Worm (Caenorhabditis elegans) whole organism, L3 larva: Measurements from ENCODE around the gene F19B10.6.
A peak's percentile ranks its signal among the peaks of the same experiment; 100 is the strongest.

Experiments used
- R02D3.7 ChIP-seq: fragments of 150-350 bp; optimal IDR thresholded peaks from 2 replicates; lab custom pipeline; 2014; ENCODE audit warnings: missing biosample characterization, missing genetic modification characterization
- ceh-28 ChIP-seq: fragments of 150-350 bp; optimal IDR thresholded peaks from 2 replicates; lab custom pipeline; 2014; ENCODE audit warnings: missing biosample characterization, missing genetic modification reagents, missing genetic modification characterization
- ceh-9 ChIP-seq: sonication (generic microtip); optimal IDR thresholded peaks from 2 replicates; lab custom pipeline; 2018; ENCODE audit warnings: missing biosample characterization, missing genetic modification characterization
- daf-12 ChIP-seq: fragments of 150-350 bp; optimal IDR thresholded peaks from 2 replicates; lab custom pipeline; 2014; ENCODE audit warnings: missing biosample characterization, missing genetic modification reagents, missing genetic modification characterization
- egl-27 ChIP-seq: sonication (generic microtip); optimal IDR thresholded peaks from 4 replicates; lab custom pipeline; 2017; ENCODE audit warnings: missing biosample characterization, missing genetic modification reagents, missing genetic modification characterization
- egl-5 ChIP-seq: fragments of 150-350 bp; optimal IDR thresholded peaks from 2 replicates; lab custom pipeline; 2017; ENCODE audit warnings: missing biosample characterization, missing genetic modification reagents, missing genetic modification characterization, inconsistent platforms
- elt-1 ChIP-seq: fragments of 150-350 bp; optimal IDR thresholded peaks from 2 replicates; lab custom pipeline; 2014; ENCODE audit warnings: missing biosample characterization, missing genetic modification characterization
- elt-2 ChIP-seq: sonication (generic microtip); optimal IDR thresholded peaks from 2 replicates; lab custom pipeline; 2016; ENCODE audit warnings: missing genetic modification reagents, mild to moderate bottlenecking, missing genetic modification characterization, missing compliant biosample characterization
- elt-3 ChIP-seq, 3 experiments: fragments of 150-350 bp in 1 of 3; sonication (generic microtip) in 2 of 3; optimal IDR thresholded peaks; 2 replicates in 2 of 3; 4 replicates in 1 of 3; lab custom pipeline; 2014 to 2017; ENCODE audit warnings: missing biosample characterization in 3 of 3, missing genetic modification characterization in 3 of 3
- eor-1 ChIP-seq, 2 experiments: fragments of 150-350 bp; optimal IDR thresholded peaks; 2 replicates each; lab custom pipeline; 2014 to 2018; ENCODE audit warnings: missing biosample characterization in 2 of 2, missing genetic modification characterization in 2 of 2
- fkh-10 ChIP-seq: sonication (generic microtip); optimal IDR thresholded peaks from 2 replicates; lab custom pipeline; 2017; ENCODE audit warnings: missing biosample characterization, missing genetic modification reagents, missing genetic modification characterization
- hmg-11 ChIP-seq: sonication (generic microtip); optimal IDR thresholded peaks from 2 replicates; lab custom pipeline; 2016; ENCODE audit warnings: missing genetic modification characterization, missing compliant biosample characterization
- jun-1 ChIP-seq: fragments of 150-350 bp; optimal IDR thresholded peaks from 2 replicates; lab custom pipeline; 2014; ENCODE audit warnings: missing biosample characterization, missing genetic modification reagents, missing genetic modification characterization
- lin-15B ChIP-seq: fragments of 150-350 bp; optimal IDR thresholded peaks from 2 replicates; lab custom pipeline; 2014; ENCODE audit warnings: missing biosample characterization, missing genetic modification characterization
- lin-39 ChIP-seq: fragments of 150-350 bp; optimal IDR thresholded peaks from 2 replicates; lab custom pipeline; 2018; ENCODE audit warnings: missing biosample characterization, missing genetic modification reagents, missing genetic modification characterization
- mdl-1 ChIP-seq: fragments of 150-350 bp; optimal IDR thresholded peaks from 2 replicates; lab custom pipeline; 2014; ENCODE audit warnings: missing biosample characterization, missing genetic modification characterization
- mml-1 ChIP-seq: fragments of 150-350 bp; sonication (generic microtip); optimal IDR thresholded peaks from 3 replicates; lab custom pipeline; 2014; ENCODE audit warnings: missing biosample characterization, missing genetic modification characterization
- nfya-1 ChIP-seq: sonication (generic microtip); optimal IDR thresholded peaks from 2 replicates; lab custom pipeline; 2017; ENCODE audit warnings: missing genetic modification characterization, mild to moderate bottlenecking, missing compliant biosample characterization, antibody characterized with exemption, moderate library complexity; ENCODE audit not compliant: insufficient read depth
- nhr-11 ChIP-seq: fragments of 150-350 bp; optimal IDR thresholded peaks from 2 replicates; lab custom pipeline; 2014; ENCODE audit warnings: missing biosample characterization, missing genetic modification characterization
- nhr-12 ChIP-seq: fragments of 150-350 bp; optimal IDR thresholded peaks from 2 replicates; lab custom pipeline; 2014; ENCODE audit warnings: missing biosample characterization, missing genetic modification characterization
- nhr-23 ChIP-seq: fragments of 150-350 bp; optimal IDR thresholded peaks from 2 replicates; lab custom pipeline; 2014; ENCODE audit warnings: missing biosample characterization, missing genetic modification reagents, missing genetic modification characterization
- nhr-25 ChIP-seq: sonication (generic microtip); optimal IDR thresholded peaks from 2 replicates; lab custom pipeline; 2017; ENCODE audit warnings: missing biosample characterization, missing genetic modification characterization
- nhr-43 ChIP-seq: sonication (generic microtip); optimal IDR thresholded peaks from 2 replicates; lab custom pipeline; 2016; ENCODE audit warnings: mild to moderate bottlenecking, missing genetic modification characterization, missing compliant biosample characterization; ENCODE audit not compliant: poor library complexity, severe bottlenecking
- nhr-67 ChIP-seq: fragments of 150-350 bp; optimal IDR thresholded peaks from 2 replicates; lab custom pipeline; 2014; ENCODE audit warnings: missing biosample characterization, missing genetic modification characterization
- nhr-77 ChIP-seq: fragments of 150-350 bp; optimal IDR thresholded peaks from 2 replicates; lab custom pipeline; 2014; ENCODE audit warnings: missing biosample characterization, missing genetic modification characterization
- pha-4 ChIP-seq: fragments of 150-350 bp; optimal IDR thresholded peaks from 2 replicates; lab custom pipeline; 2014; ENCODE audit warnings: missing biosample characterization, missing genetic modification reagents, missing genetic modification characterization
- pqm-1 ChIP-seq: fragments of 150-350 bp; optimal IDR thresholded peaks from 2 replicates; lab custom pipeline; 2017; ENCODE audit warnings: missing biosample characterization, missing genetic modification characterization, inconsistent platforms
- skn-1 ChIP-seq: fragments of 150-350 bp; optimal IDR thresholded peaks from 2 replicates; lab custom pipeline; 2014; ENCODE audit warnings: missing biosample characterization, missing genetic modification characterization
- snpc-4 ChIP-seq: fragments of 150-350 bp; optimal IDR thresholded peaks from 2 replicates; lab custom pipeline; 2014; ENCODE audit warnings: missing biosample characterization, missing genetic modification characterization
- tbx-2 ChIP-seq: sonication (generic microtip); optimal IDR thresholded peaks from 2 replicates; lab custom pipeline; 2016; ENCODE audit warnings: mild to moderate bottlenecking, missing genetic modification characterization, missing compliant biosample characterization
- unc-62 ChIP-seq: fragments of 150-350 bp; sonication (generic microtip); optimal IDR thresholded peaks from 4 replicates; lab custom pipeline; 2014; ENCODE audit warnings: missing biosample characterization, missing genetic modification reagents, missing genetic modification characterization
- zag-1 ChIP-seq: fragments of 150-350 bp; optimal IDR thresholded peaks from 2 replicates; lab custom pipeline; 2014; ENCODE audit warnings: missing biosample characterization, missing genetic modification characterization
- ztf-11 ChIP-seq: fragments of 150-350 bp; optimal IDR thresholded peaks from 2 replicates; lab custom pipeline; 2014; ENCODE audit warnings: missing biosample characterization, missing genetic modification characterization
- ztf-4 ChIP-seq: fragments of 150-350 bp; optimal IDR thresholded peaks from 2 replicates; lab custom pipeline; 2014; ENCODE audit warnings: missing biosample characterization, missing genetic modification characterization

Gene F19B10.6

ce11 chrII:3684487-3685067, 20.9 kb upstream of the F19B10.6 start:
- TF ChIP-seq elt-2 (tag; lab: Kevin White, UChicago), result peak; percentile 87
- peak; percentile 83 for TF ChIP-seq ceh-28 (tag; lab: Kevin White, UChicago)
- TF ChIP-seq elt-3 (tag; optimal IDR thresholded peaks at IDR 0.05; lab: Kevin White, UChicago), result no peak
- no peak for TF ChIP-seq daf-12 (tag; lab: Kevin White, UChicago)
- peak; percentile 46 for TF ChIP-seq pqm-1
- TF ChIP-seq nhr-67 (tag; lab: Kevin White, UChicago), result no peak
- no peak for TF ChIP-seq R02D3.7 (tag; lab: Kevin White, UChicago)
- TF ChIP-seq, all 47 proteins: peak for 3

ce11 chrII:3682770-3683234, 19.1 kb upstream of the F19B10.6 start, which contains the start of gene F19B10.1:
F19B10.1 (plus strand) TSS chrII:3683184.
- TF ChIP-seq nhr-12, result no peak
- TF ChIP-seq nhr-25 (tag; lab: Kevin White, UChicago), result peak; percentile 85
- peak; percentile 62 for TF ChIP-seq snpc-4 (tag; lab: Kevin White, UChicago)
- peak; percentile 50 for TF ChIP-seq nhr-43 (tag; lab: Kevin White, UChicago)
- no peak for TF ChIP-seq fkh-10
- TF ChIP-seq lin-39 (tag; lab: Kevin White, UChicago), result peak; percentile 45
- peak; percentile 65 for TF ChIP-seq lin-15B (tag; lab: Kevin White, UChicago)
- no peak for TF ChIP-seq ztf-4 (tag; lab: Kevin White, UChicago)
- TF ChIP-seq nhr-67 (tag; lab: Kevin White, UChicago), result no peak
- peak; percentile 44 for TF ChIP-seq elt-1
- no peak for TF ChIP-seq nhr-77 (tag; lab: Kevin White, UChicago)
- TF ChIP-seq elt-3 (tag; optimal IDR thresholded peaks at IDR 0.05; lab: Kevin White, UChicago), result no peak
- TF ChIP-seq egl-5, result peak; percentile 34
- peak; percentile 81 for TF ChIP-seq nfya-1 (tag; lab: Kevin White, UChicago)
- TF ChIP-seq unc-62 (GFP tag; lab: Kevin White, UChicago), result peak; percentile 63
- no peak for TF ChIP-seq ztf-11
- TF ChIP-seq pha-4 (tag; lab: Kevin White, UChicago), result peak; percentile 81
- peak; percentile 70 for TF ChIP-seq elt-2 (tag; lab: Kevin White, UChicago)
- no peak for TF ChIP-seq nhr-11 (tag; lab: Kevin White, UChicago)
- no peak for TF ChIP-seq tbx-2 (tag; lab: Kevin White, UChicago)
- TF ChIP-seq R02D3.7 (tag; lab: Kevin White, UChicago), result peak; percentile 74
- TF ChIP-seq nhr-23 (tag; lab: Kevin White, UChicago), result peak; percentile 65

ce11 chrII:3681365-3682083, 17.8 kb upstream of the F19B10.6 start, which contains the start of gene F19B10.10:
F19B10.10 (minus strand) TSS chrII:3681415.
- TF ChIP-seq elt-1 (no peak), nhr-67 (tag; lab: Kevin White, UChicago) (no peak), skn-1 (tag; lab: Kevin White, UChicago) (no peak), lin-39 (tag; lab: Kevin White, UChicago) (no peak), nhr-12 (no peak), nfya-1 (tag; lab: Kevin White, UChicago) (no peak), zag-1 (tag; lab: Kevin White, UChicago) (no peak), ceh-9 (tag; lab: Kevin White, UChicago) (no peak), ztf-11 (no peak), mdl-1 (tag; lab: Kevin White, UChicago) (no peak), egl-27 (tag; lab: Kevin White, UChicago) (no peak), mml-1 (tag; lab: Kevin White, UChicago) (no peak), snpc-4 (tag; lab: Kevin White, UChicago) (no peak), jun-1 (tag; lab: Kevin White, UChicago) (no peak), hmg-11 (tag; lab: Kevin White, UChicago) (no peak), tbx-2 (tag; lab: Kevin White, UChicago) (no peak), eor-1 (tag; optimal IDR thresholded peaks at IDR 0.05; lab: Kevin White, UChicago) (no peak), egl-5 (no peak), R02D3.7 (tag; lab: Kevin White, UChicago) (no peak)
- TF ChIP-seq, all 47 proteins: peak for 0
